Worm (Caenorhabditis elegans): ENCODE measurements around the gene sri-63.

DNA sequence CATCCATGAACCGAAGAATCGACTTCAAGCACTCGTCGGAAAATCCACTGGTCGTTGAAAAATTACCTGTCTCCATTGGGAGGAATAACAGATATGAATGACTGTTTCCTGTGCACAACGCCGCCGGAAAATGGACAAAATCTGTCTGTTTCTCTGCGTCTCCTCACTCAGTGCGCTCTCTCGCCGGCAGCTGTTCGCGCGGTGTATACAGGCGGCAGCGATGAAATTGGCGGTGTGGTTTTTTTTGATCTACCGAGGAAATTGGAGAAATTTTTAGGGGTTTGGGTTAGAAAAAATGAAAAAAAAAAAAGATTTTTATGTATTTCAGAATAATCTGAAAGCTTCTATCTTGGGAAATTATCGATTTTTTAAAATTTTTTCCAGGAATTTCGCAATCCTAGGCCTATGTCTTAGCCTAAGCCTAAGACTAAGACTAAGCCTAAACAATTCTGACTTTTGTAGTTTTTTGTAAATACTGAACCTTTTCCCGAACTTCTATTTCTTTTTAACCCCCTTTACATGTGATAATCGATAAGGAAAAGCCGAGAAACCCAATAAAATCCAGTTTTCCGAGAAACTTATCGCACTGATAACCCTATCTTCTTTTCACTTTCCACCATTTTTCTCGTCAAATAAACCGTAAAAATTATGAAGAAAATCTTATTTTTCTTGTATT is 39.0 kb upstream of the sri-63 start, which contains the start of the genes fbxc-50 and C17F4.2:
- no peak for TF ChIP-seq hlh-30 (tag; optimal IDR thresholded peaks at IDR 0.05; ENCODE audit: insufficient read depth)
- TF ChIP-seq fkh-6 (tag; optimal IDR thresholded peaks at IDR 0.05) = no peak
- no peak for TF ChIP-seq nfya-1 (tag; optimal IDR thresholded peaks at IDR 0.05)
- TF ChIP-seq pha-4 (tag; optimal IDR thresholded peaks at IDR 0.05) = no peak
- no peak for TF ChIP-seq dve-1 (tag; optimal IDR thresholded peaks at IDR 0.05)
- TF ChIP-seq ztf-16 (tag; optimal IDR thresholded peaks at IDR 0.05) = no peak
- TF ChIP-seq eyg-1 (tag; optimal IDR thresholded peaks at IDR 0.05) = no peak
- TF ChIP-seq fkh-10 (GFP tag; optimal IDR thresholded peaks at IDR 0.05) = no peak
- TF ChIP-seq pag-3 (tag; optimal IDR thresholded peaks at IDR 0.05; ENCODE audit: borderline replicate concordance) = no peak
- TF ChIP-seq F13H6.1 (tag; optimal IDR thresholded peaks at IDR 0.05) = no peak
- TF ChIP-seq hlh-15 (tag; optimal IDR thresholded peaks at IDR 0.05) = no peak
- no peak for TF ChIP-seq syd-9 (tag; optimal IDR thresholded peaks at IDR 0.05)
- TF ChIP-seq sdc-2 (tag; optimal IDR thresholded peaks at IDR 0.05) = no peak
